Worm (Caenorhabditis elegans) whole organism, L1 larva: ENCODE data around the gene C23H5.15.

Source experiments
- blmp-1 ChIP-seq: fragments of 150-350 bp; optimal IDR thresholded peaks from 2 replicates; lab custom pipeline; 2014; ENCODE audit warnings: missing biosample characterization, missing genetic modification characterization
- dpl-1 ChIP-seq, 3 experiments: fragments of 150-350 bp in 2 of 3; sonication (generic microtip) in 1 of 3; optimal IDR thresholded peaks; 2 replicates each; lab custom pipeline; 2014 to 2017; ENCODE audit warnings: missing biosample characterization in 3 of 3, missing genetic modification characterization in 3 of 3, missing genetic modification reagents in 3 of 3
- hpl-2 ChIP-seq: fragments of 150-350 bp; optimal IDR thresholded peaks from 2 replicates; lab custom pipeline; 2014; ENCODE audit warnings: missing biosample characterization, missing genetic modification reagents, missing genetic modification characterization
- lin-35 ChIP-seq, 2 experiments: fragments of 150-350 bp; optimal IDR thresholded peaks; 2 replicates each; lab custom pipeline; 2014; ENCODE audit warnings: missing biosample characterization in 2 of 2, missing genetic modification characterization in 2 of 2, missing genetic modification reagents in 2 of 2
- nhr-76 ChIP-seq: sonication (generic microtip); optimal IDR thresholded peaks from 2 replicates; lab custom pipeline; 2017; ENCODE audit warnings: missing biosample characterization, missing genetic modification characterization
- unc-130 ChIP-seq: fragments of 150-350 bp; optimal IDR thresholded peaks from 2 replicates; lab custom pipeline; 2017; ENCODE audit warnings: missing biosample characterization, missing genetic modification characterization, inconsistent platforms

DNA sequence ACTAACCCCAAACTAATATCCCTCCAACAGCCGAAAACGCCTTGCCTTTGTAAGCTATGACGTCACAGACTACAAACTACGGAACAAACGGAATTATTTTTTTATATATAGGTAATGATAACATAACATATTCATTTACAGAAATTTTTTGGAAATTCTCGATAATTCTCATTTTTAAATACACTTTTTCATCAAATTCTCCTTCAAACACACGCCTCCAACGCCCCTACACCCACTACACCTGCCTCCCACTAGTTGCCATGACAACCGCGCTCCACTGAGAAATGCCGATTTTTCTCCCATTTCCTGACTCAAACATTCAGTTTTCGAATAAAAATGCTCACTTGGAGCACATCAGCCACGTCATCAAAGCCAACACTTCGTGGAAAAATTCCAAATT, 11.6 kb upstream of the C23H5.15 start, which contains the start of gene xbx-4:
- TF ChIP-seq lin-35 (GFP tag; optimal IDR thresholded peaks at IDR 0.05; lab: Kevin White, UChicago), result no peak
- no peak for TF ChIP-seq nhr-76
- no peak for TF ChIP-seq hpl-2 (GFP tag; lab: Kevin White, UChicago)
- no peak for TF ChIP-seq unc-130
- TF ChIP-seq dpl-1 (GFP tag; optimal IDR thresholded peaks at IDR 0.05; lab: Kevin White, UChicago), result no peak
- no peak for TF ChIP-seq blmp-1 (tag; lab: Kevin White, UChicago)
